Worm (Caenorhabditis elegans) whole organism, L3 larva: ENCODE data around the gene osm-1.

Experiments used
- ZK546.5 ChIP-seq: sonication (generic microtip); optimal IDR thresholded peaks from 2 replicates; lab custom pipeline; 2017; ENCODE audit warnings: missing biosample characterization, missing genetic modification characterization
- ama-1 ChIP-seq: fragments of 150-350 bp; optimal IDR thresholded peaks from 2 replicates; lab custom pipeline; 2018
- egl-27 ChIP-seq: sonication (generic microtip); optimal IDR thresholded peaks from 4 replicates; lab custom pipeline; 2017; ENCODE audit warnings: missing biosample characterization, missing genetic modification reagents, missing genetic modification characterization
- elt-3 ChIP-seq, 3 experiments: fragments of 150-350 bp in 1 of 3; sonication (generic microtip) in 2 of 3; optimal IDR thresholded peaks; 2 replicates in 2 of 3; 4 replicates in 1 of 3; lab custom pipeline; 2014 to 2017; ENCODE audit warnings: missing biosample characterization in 3 of 3, missing genetic modification characterization in 3 of 3
- eor-1 ChIP-seq, 2 experiments: fragments of 150-350 bp; optimal IDR thresholded peaks; 2 replicates each; lab custom pipeline; 2014 to 2018; ENCODE audit warnings: missing biosample characterization in 2 of 2, missing genetic modification characterization in 2 of 2
- fkh-10 ChIP-seq: sonication (generic microtip); optimal IDR thresholded peaks from 2 replicates; lab custom pipeline; 2017; ENCODE audit warnings: missing biosample characterization, missing genetic modification reagents, missing genetic modification characterization
- fos-1 ChIP-seq: fragments of 150-350 bp; optimal IDR thresholded peaks from 2 replicates; lab custom pipeline; 2014; ENCODE audit warnings: missing biosample characterization, missing genetic modification characterization
- nhr-67 ChIP-seq: fragments of 150-350 bp; optimal IDR thresholded peaks from 2 replicates; lab custom pipeline; 2014; ENCODE audit warnings: missing biosample characterization, missing genetic modification characterization
- nhr-76 ChIP-seq: fragments of 150-350 bp; sonication (generic microtip); optimal IDR thresholded peaks from 5 replicates; lab custom pipeline; 2014; ENCODE audit warnings: missing biosample characterization, missing genetic modification characterization
- skn-1 ChIP-seq: fragments of 150-350 bp; optimal IDR thresholded peaks from 2 replicates; lab custom pipeline; 2014; ENCODE audit warnings: missing biosample characterization, missing genetic modification characterization
- ztf-11 ChIP-seq: fragments of 150-350 bp; optimal IDR thresholded peaks from 2 replicates; lab custom pipeline; 2014; ENCODE audit warnings: missing biosample characterization, missing genetic modification characterization

ce11 chrX:16555726-16556125 lies 15.3 kb downstream of the osm-1 start:
- TF ChIP-seq ztf-11 (tag; lab: Kevin White, UChicago) (no peak), elt-3 (tag; optimal IDR thresholded peaks at IDR 0.05; lab: Kevin White, UChicago) (no peak), eor-1 (tag; optimal IDR thresholded peaks at IDR 0.05; lab: Kevin White, UChicago) (no peak), nhr-76 (tag; lab: Kevin White, UChicago) (no peak), egl-27 (tag; lab: Kevin White, UChicago) (no peak), ama-1 (lab: Kevin White, UChicago) (no peak), skn-1 (tag; lab: Kevin White, UChicago) (no peak), fkh-10 (no peak), fos-1 (tag; lab: Kevin White, UChicago) (no peak), nhr-67 (tag; lab: Kevin White, UChicago) (no peak), ZK546.5 (no peak)
